Fruit fly (Drosophila melanogaster): ENCODE data around the gene Pbp95.

Gene Pbp95

dm6 chr3R:8013121-8014009 lies at the start of gene Pbp95, which contains the start of gene CG10435:
Gene Pbp95 (plus strand): TSS chr3R:8013791.
Gene CG10435 (minus strand): TSS chr3R:8013201.
- no peak for TF ChIP-seq h (optimal IDR thresholded peaks at IDR 0.05)
- no peak for TF ChIP-seq ttk (optimal IDR thresholded peaks at IDR 0.05)
- TF ChIP-seq insv (optimal IDR thresholded peaks at IDR 0.05): no peak
- TF ChIP-seq psq (optimal IDR thresholded peaks at IDR 0.05): no peak
- TF ChIP-seq Myc (optimal IDR thresholded peaks at IDR 0.05): no peak
- no peak for TF ChIP-seq Sin3A (optimal IDR thresholded peaks at IDR 0.05)

dm6 chr3R:7964751-7965319 lies 48.8 kb upstream of the Pbp95 start:
- TF ChIP-seq h (optimal IDR thresholded peaks at IDR 0.05) (no peak), ttk (optimal IDR thresholded peaks at IDR 0.05) (no peak), Myc (optimal IDR thresholded peaks at IDR 0.05) (no peak), insv (optimal IDR thresholded peaks at IDR 0.05) (no peak), psq (optimal IDR thresholded peaks at IDR 0.05) (no peak), Sin3A (optimal IDR thresholded peaks at IDR 0.05) (no peak)

- TF ChIP-seq ttk (optimal IDR thresholded peaks at IDR 0.05) (no peak), h (optimal IDR thresholded peaks at IDR 0.05) (no peak), insv (optimal IDR thresholded peaks at IDR 0.05) (no peak), Myc (optimal IDR thresholded peaks at IDR 0.05) (no peak), Sin3A (optimal IDR thresholded peaks at IDR 0.05) (no peak), psq (optimal IDR thresholded peaks at IDR 0.05) (no peak)
Observed at dm6 chr3R:7966544-7967264, 46.9 kb upstream of the Pbp95 start.

dm6 chr3R:7967347-7967746 lies 46.2 kb upstream of the Pbp95 start, which contains the start of gene dsx:
Gene dsx (minus strand): TSS chr3R:7967408.
- no peak for TF ChIP-seq Sin3A (optimal IDR thresholded peaks at IDR 0.05)
- TF ChIP-seq Myc (optimal IDR thresholded peaks at IDR 0.05): no peak
- TF ChIP-seq ttk (optimal IDR thresholded peaks at IDR 0.05): no peak
- no peak for TF ChIP-seq insv (optimal IDR thresholded peaks at IDR 0.05)
- TF ChIP-seq h (optimal IDR thresholded peaks at IDR 0.05): no peak
- no peak for TF ChIP-seq psq (optimal IDR thresholded peaks at IDR 0.05)

- no peak for TF ChIP-seq Sin3A (optimal IDR thresholded peaks at IDR 0.05)
- no peak for TF ChIP-seq psq (optimal IDR thresholded peaks at IDR 0.05)
Observed at dm6 chr3R:7967801-7968200, 45.8 kb upstream of the Pbp95 start.

- TF ChIP-seq Sin3A (optimal IDR thresholded peaks at IDR 0.05) (no peak), ttk (optimal IDR thresholded peaks at IDR 0.05) (no peak), psq (optimal IDR thresholded peaks at IDR 0.05) (no peak)
Observed at dm6 chr3R:7968958-7969701, 44.5 kb upstream of the Pbp95 start.

- no peak for TF ChIP-seq psq (optimal IDR thresholded peaks at IDR 0.05)
- TF ChIP-seq Sin3A (optimal IDR thresholded peaks at IDR 0.05): no peak
- no peak for TF ChIP-seq insv (optimal IDR thresholded peaks at IDR 0.05)
Observed at dm6 chr3R:7969702-7970175, 43.9 kb upstream of the Pbp95 start.

dm6 chr3R:7970640-7971039 lies 43.0 kb upstream of the Pbp95 start:
- TF ChIP-seq insv (optimal IDR thresholded peaks at IDR 0.05) (no peak), ttk (optimal IDR thresholded peaks at IDR 0.05) (no peak), h (optimal IDR thresholded peaks at IDR 0.05) (no peak), psq (optimal IDR thresholded peaks at IDR 0.05) (no peak), Sin3A (optimal IDR thresholded peaks at IDR 0.05) (no peak), Myc (optimal IDR thresholded peaks at IDR 0.05) (no peak)

- TF ChIP-seq Myc (optimal IDR thresholded peaks at IDR 0.05): no peak
- no peak for TF ChIP-seq Sin3A (optimal IDR thresholded peaks at IDR 0.05)
- TF ChIP-seq psq (optimal IDR thresholded peaks at IDR 0.05): no peak
Observed at dm6 chr3R:7972179-7972578, 41.4 kb upstream of the Pbp95 start.

dm6 chr3R:7973049-7973448 lies 40.5 kb upstream of the Pbp95 start:
- no peak for TF ChIP-seq ttk (optimal IDR thresholded peaks at IDR 0.05)
- TF ChIP-seq Myc (optimal IDR thresholded peaks at IDR 0.05): no peak
- TF ChIP-seq insv (optimal IDR thresholded peaks at IDR 0.05): no peak
- no peak for TF ChIP-seq h (optimal IDR thresholded peaks at IDR 0.05)
- no peak for TF ChIP-seq psq (optimal IDR thresholded peaks at IDR 0.05)
- TF ChIP-seq Sin3A (optimal IDR thresholded peaks at IDR 0.05): no peak

- TF ChIP-seq ttk (optimal IDR thresholded peaks at IDR 0.05) (no peak), Myc (optimal IDR thresholded peaks at IDR 0.05) (no peak), psq (optimal IDR thresholded peaks at IDR 0.05) (no peak), insv (optimal IDR thresholded peaks at IDR 0.05) (no peak)
Observed at dm6 chr3R:7977011-7977925, 36.3 kb upstream of the Pbp95 start.

All from Kc167 (cell line).